Worm (Caenorhabditis elegans): ENCODE measurements around the gene daf-9.

daf-9 gene

DNA sequence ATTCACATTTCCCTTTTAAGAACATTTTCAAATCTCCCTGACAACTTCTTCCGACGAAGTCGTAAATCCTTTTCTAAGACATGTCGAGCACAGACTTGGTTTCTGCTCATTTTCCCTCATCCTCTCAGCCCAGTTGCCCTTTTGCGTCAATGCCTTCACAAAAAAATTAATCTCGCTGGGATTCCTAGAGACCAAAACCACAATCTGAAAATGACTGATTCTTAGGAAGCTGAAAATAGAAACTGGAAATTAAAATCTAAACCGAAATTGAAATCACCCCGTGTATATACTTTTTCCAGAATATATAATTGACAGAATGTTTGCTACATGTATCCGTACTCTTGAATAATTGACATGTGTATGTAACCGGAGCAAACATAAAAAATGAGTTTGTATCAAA lies 50.3 kb downstream of the daf-9 start:
- TF ChIP-seq med-1 (GFP tag; optimal IDR thresholded peaks at IDR 0.05; ENCODE audit: insufficient read depth) (no peak), ztf-29 (GFP tag; IDR thresholded peaks at IDR 0.05) (no peak), ztf-23 (GFP tag; IDR thresholded peaks at IDR 0.05) (no peak), klf-2 (GFP tag; conservative IDR thresholded peaks at IDR 0.05) (no peak)

ce11 chrX:6247869-6248268 lies 51.1 kb downstream of the daf-9 start:
- TF ChIP-seq tab-1 (GFP tag; IDR thresholded peaks at IDR 0.05) (no peak), med-1 (GFP tag; optimal IDR thresholded peaks at IDR 0.05; ENCODE audit: insufficient read depth) (no peak), cog-1 (tag; optimal IDR thresholded peaks at IDR 0.05) (no peak), ztf-29 (GFP tag; IDR thresholded peaks at IDR 0.05) (no peak), flt-1 (GFP tag; IDR thresholded peaks at IDR 0.05) (no peak), ztf-23 (GFP tag; IDR thresholded peaks at IDR 0.05) (no peak), klf-2 (GFP tag; conservative IDR thresholded peaks at IDR 0.05) (no peak), T22C8.4 (GFP tag; IDR thresholded peaks at IDR 0.05) (no peak), ref-1 (GFP tag; conservative IDR thresholded peaks at IDR 0.05) (no peak)

- TF ChIP-seq med-1 (GFP tag; optimal IDR thresholded peaks at IDR 0.05; ENCODE audit: insufficient read depth) (no peak), cog-1 (tag; optimal IDR thresholded peaks at IDR 0.05) (no peak), ref-1 (GFP tag; conservative IDR thresholded peaks at IDR 0.05) (no peak), flt-1 (GFP tag; IDR thresholded peaks at IDR 0.05) (no peak), tab-1 (GFP tag; IDR thresholded peaks at IDR 0.05) (no peak), klf-2 (GFP tag; conservative IDR thresholded peaks at IDR 0.05) (no peak), T22C8.4 (GFP tag; IDR thresholded peaks at IDR 0.05) (no peak), ztf-23 (GFP tag; IDR thresholded peaks at IDR 0.05) (no peak), ztf-29 (GFP tag; IDR thresholded peaks at IDR 0.05) (no peak)
Measured at ce11 chrX:6248778-6249658, 52.3 kb downstream of the daf-9 start.

DNA sequence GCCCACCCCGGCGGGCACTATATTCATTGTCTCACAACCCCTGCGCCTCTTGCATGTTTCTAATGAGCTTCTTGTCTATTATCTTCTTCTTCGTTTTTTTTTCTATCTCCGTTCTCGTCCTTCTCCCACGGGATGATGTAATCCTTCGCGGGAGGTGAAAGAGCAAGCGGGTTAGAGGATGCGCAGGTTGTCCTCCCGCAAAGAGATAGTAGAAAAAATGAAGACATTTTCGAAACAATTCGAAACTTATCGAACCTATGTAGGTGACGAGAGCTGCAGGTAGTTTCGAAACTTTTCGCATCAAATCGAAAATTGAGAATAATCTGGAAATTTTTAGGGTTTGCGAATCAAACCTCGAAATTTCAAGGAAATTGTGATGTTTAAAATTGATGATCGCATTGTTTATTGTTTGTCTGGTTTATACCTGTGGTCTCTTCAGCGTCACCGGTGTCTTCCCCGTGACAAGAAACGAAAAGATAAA lies 53.6 kb downstream of the daf-9 start:
- TF ChIP-seq T22C8.4 (GFP tag; IDR thresholded peaks at IDR 0.05), result no peak
- TF ChIP-seq klf-2 (GFP tag; conservative IDR thresholded peaks at IDR 0.05), result no peak
- no peak for TF ChIP-seq cog-1 (tag; optimal IDR thresholded peaks at IDR 0.05)
- no peak for TF ChIP-seq tab-1 (GFP tag; IDR thresholded peaks at IDR 0.05)
- TF ChIP-seq ref-1 (GFP tag; conservative IDR thresholded peaks at IDR 0.05), result no peak

Data from whole organism, midembryonic.